Worm (Caenorhabditis elegans): Measurements from ENCODE around the gene ogdh-1.

DNA sequence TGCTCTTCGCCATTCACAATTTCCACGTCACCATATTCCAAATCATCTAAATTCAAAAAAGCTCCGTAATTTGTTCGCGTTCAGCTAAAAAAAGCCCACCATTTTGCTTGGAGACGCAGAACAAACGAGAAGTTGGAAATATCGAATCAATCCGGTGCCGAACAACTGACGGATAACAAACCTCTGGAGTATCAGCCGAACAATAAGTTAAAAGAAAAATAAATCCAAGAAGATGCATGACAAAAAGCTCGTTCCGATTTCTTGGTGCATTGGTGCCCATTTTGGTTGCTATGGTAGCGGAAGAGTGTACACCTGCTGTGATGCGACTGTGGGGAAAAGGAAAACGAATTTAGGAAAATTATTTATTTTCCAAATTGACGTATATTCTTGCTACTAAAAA, 43.7 kb upstream of the ogdh-1 start, which contains the start of gene tctn-1:
- TF ChIP-seq T22C8.4 (GFP tag; IDR thresholded peaks at IDR 0.05) (no peak), cog-1 (tag; optimal IDR thresholded peaks at IDR 0.05) (no peak), klf-2 (GFP tag; conservative IDR thresholded peaks at IDR 0.05) (no peak), ztf-29 (GFP tag; IDR thresholded peaks at IDR 0.05) (no peak), ztf-23 (GFP tag; IDR thresholded peaks at IDR 0.05) (no peak)
